ENCODE assay signal across 3 worm cellular contexts in genomic region chrV:9978425-9978824, ce11.
TF ChIP-seq lines count a peak whose summit lies in the region.

No protein-coding gene starts in this region.

TF ChIP-seq in whole organism, L1 larva, 84 proteins besides CTCF, POLR2A, EP300 and RAD21 (continued from another document):
- no peak for TF ChIP-seq skn-1 (tag; optimal IDR thresholded peaks at IDR 0.05; lab: Kevin White, UChicago)
- TF ChIP-seq nhr-20 (tag; optimal IDR thresholded peaks at IDR 0.05; lab: Kevin White, UChicago), result no peak
- no peak for TF ChIP-seq ama-1 (optimal IDR thresholded peaks at IDR 0.05; lab: Kevin White, UChicago)
- TF ChIP-seq aha-1 (tag; optimal IDR thresholded peaks at IDR 0.05; lab: Kevin White, UChicago), result no peak
- TF ChIP-seq lin-15B (tag; optimal IDR thresholded peaks at IDR 0.05; lab: Kevin White, UChicago), result no peak
- TF ChIP-seq unc-98 (GFP tag; IDR thresholded peaks at IDR 0.05; lab: Robert Waterston, UW), result no peak
- TF ChIP-seq lir-3 (tag; optimal IDR thresholded peaks at IDR 0.05; lab: Kevin White, UChicago; ENCODE audit: poor library complexity), result no peak
- TF ChIP-seq nhr-11 (tag; optimal IDR thresholded peaks at IDR 0.05; lab: Kevin White, UChicago), result no peak
- TF ChIP-seq Y116A8C.19 (tag; optimal IDR thresholded peaks at IDR 0.05; lab: Kevin White, UChicago; ENCODE audit: borderline replicate concordance), result no peak
- no peak for TF ChIP-seq C16A3.4 (tag; optimal IDR thresholded peaks at IDR 0.05; lab: Kevin White, UChicago)
- TF ChIP-seq pax-3 (tag; optimal IDR thresholded peaks at IDR 0.05; lab: Kevin White, UChicago), result no peak
- no peak for TF ChIP-seq pag-3 (tag; optimal IDR thresholded peaks at IDR 0.05; lab: Kevin White, UChicago; ENCODE audit: borderline replicate concordance, insufficient read depth)
- TF ChIP-seq hlh-17 (GFP tag; optimal IDR thresholded peaks at IDR 0.05; lab: Kevin White, UChicago; ENCODE audit: borderline replicate concordance), result no peak
- TF ChIP-seq blmp-1 (tag; optimal IDR thresholded peaks at IDR 0.05; lab: Kevin White, UChicago), result no peak
- TF ChIP-seq nhr-28 (tag; optimal IDR thresholded peaks at IDR 0.05; lab: Kevin White, UChicago), result no peak
- no peak for TF ChIP-seq irx-1 (tag; optimal IDR thresholded peaks at IDR 0.05; lab: Kevin White, UChicago)
- no peak for TF ChIP-seq ztf-11 (tag; optimal IDR thresholded peaks at IDR 0.05; lab: Kevin White, UChicago)
- no peak for TF ChIP-seq mab-9 (GFP tag; IDR thresholded peaks at IDR 0.05; lab: Robert Waterston, UW)
- TF ChIP-seq C04F5.9 (tag; optimal IDR thresholded peaks at IDR 0.05; lab: Kevin White, UChicago), result no peak
- TF ChIP-seq unc-86 (tag; optimal IDR thresholded peaks at IDR 0.05; lab: Kevin White, UChicago), result peak; percentile 33
- TF ChIP-seq nhr-84 (tag; optimal IDR thresholded peaks at IDR 0.05; lab: Kevin White, UChicago), result no peak
- no peak for TF ChIP-seq grh-1 (GFP tag; IDR thresholded peaks at IDR 0.05; lab: Robert Waterston, UW)
- no peak for TF ChIP-seq C34B4.2 (tag; optimal IDR thresholded peaks at IDR 0.05; lab: Kevin White, UChicago)
- no peak for TF ChIP-seq nhr-76 (tag; optimal IDR thresholded peaks at IDR 0.05; lab: Kevin White, UChicago)
- TF ChIP-seq egl-13 (tag; optimal IDR thresholded peaks at IDR 0.05; lab: Kevin White, UChicago), result no peak
- peak; percentile 11 for TF ChIP-seq snu-23 (GFP tag; optimal IDR thresholded peaks at IDR 0.05; lab: Kevin White, UChicago)
- peak; percentile 19 for TF ChIP-seq swsn-7 (tag; optimal IDR thresholded peaks at IDR 0.05; lab: Kevin White, UChicago)
- no peak for TF ChIP-seq vab-15 (tag; optimal IDR thresholded peaks at IDR 0.05; lab: Kevin White, UChicago)
- TF ChIP-seq hlh-4 (tag; optimal IDR thresholded peaks at IDR 0.05; lab: Kevin White, UChicago), result no peak
- no peak for TF ChIP-seq isw-1 (GFP tag; IDR thresholded peaks at IDR 0.05; lab: Robert Waterston, UW)
- no peak for TF ChIP-seq nhr-12 (tag; optimal IDR thresholded peaks at IDR 0.05; lab: Kevin White, UChicago)
TF ChIP-seq in whole organism, L1 larva: peak in this region for 11.

TF ChIP-seq in whole organism, L4 larva, 104 proteins besides CTCF, POLR2A, EP300 and RAD21 (continued from another document):
- TF ChIP-seq hlh-11 (tag; optimal IDR thresholded peaks at IDR 0.05; lab: Kevin White, UChicago) (no peak), egl-27 (tag; optimal IDR thresholded peaks at IDR 0.05; lab: Kevin White, UChicago) (no peak), snpc-4 (tag; optimal IDR thresholded peaks at IDR 0.05; lab: Kevin White, UChicago) (no peak), lir-3 (tag; optimal IDR thresholded peaks at IDR 0.05; lab: Kevin White, UChicago) (no peak), spr-1 (tag; optimal IDR thresholded peaks at IDR 0.05; lab: Kevin White, UChicago) (no peak), pha-4 (GFP tag; IDR thresholded peaks at IDR 0.05; lab: Robert Waterston, UW) (0 out of 2 replicates have a peak, but pooled peaks have one; percentile 21), pha-4 (tag; optimal IDR thresholded peaks at IDR 0.05; lab: Kevin White, UChicago) (no peak), F49E8.2 (tag; optimal IDR thresholded peaks at IDR 0.05; lab: Kevin White, UChicago; ENCODE audit: borderline replicate concordance) (no peak), lin-1 (GFP tag; IDR thresholded peaks at IDR 0.05; lab: Robert Waterston, UW) (no peak), snpc-1.2 (GFP tag; IDR thresholded peaks at IDR 0.05; lab: Robert Waterston, UW) (no peak), tag-97 (GFP tag; IDR thresholded peaks at IDR 0.05; lab: Robert Waterston, UW) (no peak), F37D6.2 (tag; optimal IDR thresholded peaks at IDR 0.05; lab: Kevin White, UChicago) (no peak), mep-1 (tag; optimal IDR thresholded peaks at IDR 0.05; lab: Kevin White, UChicago) (peak; percentile 20), daf-12 (tag; optimal IDR thresholded peaks at IDR 0.05; lab: Kevin White, UChicago) (no peak), ceh-62 (tag; optimal IDR thresholded peaks at IDR 0.05; lab: Kevin White, UChicago) (no peak), cey-2 (tag; optimal IDR thresholded peaks at IDR 0.05; lab: Kevin White, UChicago; ENCODE audit: borderline replicate concordance, insufficient read depth) (no peak), T20F7.1 (GFP tag; optimal IDR thresholded peaks at IDR 0.05; lab: Kevin White, UChicago) (no peak), zip-2 (tag; optimal IDR thresholded peaks at IDR 0.05; lab: Kevin White, UChicago) (no peak), ceh-44 (GFP tag; IDR thresholded peaks at IDR 0.05; lab: Robert Waterston, UW) (no peak), lin-13 (GFP tag; optimal IDR thresholded peaks at IDR 0.05; lab: Kevin White, UChicago) (no peak), zfp-3 (GFP tag; conservative IDR thresholded peaks at IDR 0.05; lab: Robert Waterston, UW) (no peak), fos-1 (tag; optimal IDR thresholded peaks at IDR 0.05; lab: Kevin White, UChicago) (no peak), dmd-6 (GFP tag; IDR thresholded peaks at IDR 0.05; lab: Robert Waterston, UW) (no peak), lin-29 (GFP tag; IDR thresholded peaks at IDR 0.05; lab: Robert Waterston, UW) (no peak), nhr-102 (tag; optimal IDR thresholded peaks at IDR 0.05; lab: Kevin White, UChicago) (no peak), daf-19 (GFP tag; conservative IDR thresholded peaks at IDR 0.05; lab: Robert Waterston, UW) (no peak), nhr-10 (tag; optimal IDR thresholded peaks at IDR 0.05; lab: Kevin White, UChicago) (no peak), dmd-8 (GFP tag; IDR thresholded peaks at IDR 0.05; lab: Robert Waterston, UW) (no peak), ceh-28 (tag; optimal IDR thresholded peaks at IDR 0.05; lab: Kevin White, UChicago) (no peak), zfp-2 (tag; optimal IDR thresholded peaks at IDR 0.05; lab: Kevin White, UChicago) (no peak), ama-1 (optimal IDR thresholded peaks at IDR 0.05; lab: Kevin White, UChicago) (no peak), mdl-1 (tag; optimal IDR thresholded peaks at IDR 0.05; lab: Kevin White, UChicago) (no peak), nhr-6 (tag; optimal IDR thresholded peaks at IDR 0.05; lab: Kevin White, UChicago) (no peak), ztf-7 (tag; optimal IDR thresholded peaks at IDR 0.05; lab: Kevin White, UChicago) (no peak), lin-38 (GFP tag; IDR thresholded peaks at IDR 0.05; lab: Robert Waterston, UW) (peak; percentile 52), nhr-41 (GFP tag; IDR thresholded peaks at IDR 0.05; lab: Robert Waterston, UW) (no peak), nhr-237 (tag; optimal IDR thresholded peaks at IDR 0.05; lab: Kevin White, UChicago) (no peak), ceh-32 (tag; optimal IDR thresholded peaks at IDR 0.05; lab: Kevin White, UChicago; ENCODE audit: poor library complexity) (no peak), unc-62 (GFP tag; optimal IDR thresholded peaks at IDR 0.05 in 1 of 2; lab: Kevin White, UChicago) (no peak), unc-62 (tag; optimal IDR thresholded peaks at IDR 0.05; lab: Kevin White, UChicago) (no peak), nhr-42 (GFP tag; IDR thresholded peaks at IDR 0.05; lab: Robert Waterston, UW) (no peak), sdz-12 (GFP tag; optimal IDR thresholded peaks at IDR 0.05; lab: Kevin White, UChicago) (no peak), spr-3 (GFP tag; optimal IDR thresholded peaks at IDR 0.05; lab: Kevin White, UChicago) (no peak), nhr-11 (tag; optimal IDR thresholded peaks at IDR 0.05; lab: Kevin White, UChicago) (no peak), ztf-11 (tag; optimal IDR thresholded peaks at IDR 0.05; lab: Kevin White, UChicago) (no peak), dve-1 (tag; optimal IDR thresholded peaks at IDR 0.05; lab: Kevin White, UChicago; ENCODE audit: insufficient read depth) (no peak), daf-8 (GFP tag; IDR thresholded peaks at IDR 0.05; lab: Robert Waterston, UW) (no peak), hif-1 (tag; optimal IDR thresholded peaks at IDR 0.05; lab: Kevin White, UChicago) (no peak), nhr-28 (tag; optimal IDR thresholded peaks at IDR 0.05; lab: Kevin White, UChicago) (no peak), aly-2 (tag; optimal IDR thresholded peaks at IDR 0.05; lab: Kevin White, UChicago) (no peak), unc-130 (GFP tag; optimal IDR thresholded peaks at IDR 0.05; lab: Kevin White, UChicago) (peak; percentile 11), daf-16 (GFP tag; optimal IDR thresholded peaks at IDR 0.05; lab: Kevin White, UChicago) (no peak), daf-16 (tag; optimal IDR thresholded peaks at IDR 0.05; lab: Kevin White, UChicago) (no peak), madf-9 (GFP tag; conservative IDR thresholded peaks at IDR 0.05; lab: Robert Waterston, UW) (no peak), php-3 (GFP tag; IDR thresholded peaks at IDR 0.05; lab: Robert Waterston, UW) (no peak)

TF ChIP-seq in whole organism, young adult, 124 proteins besides CTCF, POLR2A, EP300 and RAD21 (continued from another document):
- peak; percentile 18; the same call in 1 of the 2 replicates for TF ChIP-seq ceh-100 (GFP tag; IDR thresholded peaks at IDR 0.05; lab: Robert Waterston, UW)
- TF ChIP-seq Y56A3A.18 (GFP tag; IDR thresholded peaks at IDR 0.05; lab: Robert Waterston, UW), result no peak
- peak; percentile 71; the same call in 1 of the 2 replicates for TF ChIP-seq hsf-1 (GFP tag; IDR thresholded peaks at IDR 0.05; lab: Robert Waterston, UW)
- 0 out of 2 replicates have a peak, but pooled peaks have one; percentile 11 for TF ChIP-seq attf-6 (GFP tag; IDR thresholded peaks at IDR 0.05; lab: Robert Waterston, UW)
- TF ChIP-seq repo-1 (tag; optimal IDR thresholded peaks at IDR 0.05; lab: Kevin White, UChicago), result no peak
- TF ChIP-seq pha-4 (tag; optimal IDR thresholded peaks at IDR 0.05; lab: Kevin White, UChicago), result no peak
- TF ChIP-seq hmg-20 (GFP tag; IDR thresholded peaks at IDR 0.05; lab: Robert Waterston, UW), result no peak
- no peak for TF ChIP-seq T07F8.4 (tag; optimal IDR thresholded peaks at IDR 0.05; lab: Kevin White, UChicago)
- TF ChIP-seq tbx-9 (tag; optimal IDR thresholded peaks at IDR 0.05; lab: Kevin White, UChicago; ENCODE audit: borderline replicate concordance), result no peak
- TF ChIP-seq C17E4.6 (GFP tag; IDR thresholded peaks at IDR 0.05; lab: Robert Waterston, UW), result peak; percentile 62; the same call in 1 of the 2 replicates
- TF ChIP-seq F52B5.7 (tag; optimal IDR thresholded peaks at IDR 0.05; lab: Kevin White, UChicago), result no peak
- TF ChIP-seq hlh-12 (tag; optimal IDR thresholded peaks at IDR 0.05; lab: Kevin White, UChicago), result no peak
- TF ChIP-seq xnd-1 (tag; optimal IDR thresholded peaks at IDR 0.05; lab: Kevin White, UChicago), result no peak
- TF ChIP-seq ztf-18 (tag; optimal IDR thresholded peaks at IDR 0.05; lab: Kevin White, UChicago), result no peak
- no peak for TF ChIP-seq ztf-28 (GFP tag; IDR thresholded peaks at IDR 0.05; lab: Robert Waterston, UW)
- TF ChIP-seq lin-26 (GFP tag; IDR thresholded peaks at IDR 0.05; lab: Robert Waterston, UW), result peak; percentile 45; the same call in 1 of the 2 replicates
- no peak for TF ChIP-seq lag-1 (GFP tag; IDR thresholded peaks at IDR 0.05; lab: Robert Waterston, UW)
- TF ChIP-seq snpc-1.3 (tag; optimal IDR thresholded peaks at IDR 0.05; lab: Kevin White, UChicago; ENCODE audit: insufficient read depth), result no peak
- no peak for TF ChIP-seq nhr-179 (tag; optimal IDR thresholded peaks at IDR 0.05; lab: Kevin White, UChicago)
- TF ChIP-seq ama-1 (optimal IDR thresholded peaks at IDR 0.05; lab: Kevin White, UChicago), result no peak
- TF ChIP-seq ama-1 (GFP tag; optimal IDR thresholded peaks at IDR 0.05; lab: Kevin White, UChicago), result no peak
- TF ChIP-seq mel-28 (tag; optimal IDR thresholded peaks at IDR 0.05; lab: Kevin White, UChicago; ENCODE audit: borderline replicate concordance), result no peak
- TF ChIP-seq Y95B8A.8 (GFP tag; IDR thresholded peaks at IDR 0.05; lab: Robert Waterston, UW), result no peak
- TF ChIP-seq rpc-1 (optimal IDR thresholded peaks at IDR 0.05; lab: Kevin White, UChicago), result no peak
- no peak for TF ChIP-seq rpc-1 (tag; optimal IDR thresholded peaks at IDR 0.05; lab: Kevin White, UChicago)
- no peak for TF ChIP-seq ceh-58 (GFP tag; IDR thresholded peaks at IDR 0.05; lab: Robert Waterston, UW)
- 0 out of 2 replicates have a peak, but pooled peaks have one; percentile 23 for TF ChIP-seq attf-3 (GFP tag; conservative IDR thresholded peaks at IDR 0.05; lab: Robert Waterston, UW)
- TF ChIP-seq T26A5.8 (tag; optimal IDR thresholded peaks at IDR 0.05; lab: Kevin White, UChicago), result no peak
- TF ChIP-seq egl-44 (GFP tag; IDR thresholded peaks at IDR 0.05; lab: Robert Waterston, UW), result no peak
- no peak for TF ChIP-seq lsl-1 (GFP tag; optimal IDR thresholded peaks at IDR 0.05; lab: Kevin White, UChicago)
- no peak for TF ChIP-seq ztf-3 (GFP tag; optimal IDR thresholded peaks at IDR 0.05; lab: Kevin White, UChicago)
- TF ChIP-seq akir-1 (GFP tag; optimal IDR thresholded peaks at IDR 0.05; lab: Kevin White, UChicago), result no peak
- no peak for TF ChIP-seq madf-10 (tag; optimal IDR thresholded peaks at IDR 0.05; lab: Kevin White, UChicago)
- TF ChIP-seq ekl-4 (GFP tag; IDR thresholded peaks at IDR 0.05; lab: Robert Waterston, UW), result peak; percentile 46; the same call in 1 of the 2 replicates
- TF ChIP-seq Y67H2A.10 (GFP tag; conservative IDR thresholded peaks at IDR 0.05; lab: Robert Waterston, UW), result no peak
- TF ChIP-seq ceh-79 (tag; optimal IDR thresholded peaks at IDR 0.05; lab: Kevin White, UChicago), result no peak
- no peak for TF ChIP-seq ceh-40 (GFP tag; IDR thresholded peaks at IDR 0.05; lab: Robert Waterston, UW)
- no peak for TF ChIP-seq B0019.2 (GFP tag; conservative IDR thresholded peaks at IDR 0.05; lab: Robert Waterston, UW)
- 0 out of 2 replicates have a peak, but pooled peaks have one; percentile 14 for TF ChIP-seq Y53G8AR.9 (GFP tag; conservative IDR thresholded peaks at IDR 0.05; lab: Robert Waterston, UW)
- peak; percentile 28 for TF ChIP-seq attf-5 (GFP tag; optimal IDR thresholded peaks at IDR 0.05; lab: Kevin White, UChicago)
- TF ChIP-seq lin-54 (GFP tag; optimal IDR thresholded peaks at IDR 0.05; lab: Kevin White, UChicago), result no peak
- no peak for TF ChIP-seq nhr-80 (tag; optimal IDR thresholded peaks at IDR 0.05; lab: Kevin White, UChicago)
- TF ChIP-seq ccch-3 (GFP tag; optimal IDR thresholded peaks at IDR 0.05; lab: Kevin White, UChicago), result no peak
